Fruit fly (Drosophila melanogaster) whole organism, embryonic: Measurements from ENCODE around the gene mEFG1.

Experiments used
- Atf3 ChIP-seq: fragments of 200-800 bp; sonication (Bioruptor generic); optimal IDR thresholded peaks from 3 replicates; lab custom pipeline; 2016; ENCODE audit warnings: missing biosample characterization, missing genetic modification characterization
- CG1024 ChIP-seq: fragments of 200-800 bp; sonication (Bioruptor generic); IDR thresholded peaks from 2 replicates; pipeline ENCODE4 v1.3.6; 2022; ENCODE audit warnings: missing biosample characterization, missing genetic modification characterization
- CG11398 ChIP-seq: fragments of 200-800 bp; sonication (Bioruptor generic); optimal IDR thresholded peaks from 2 replicates; lab custom pipeline; 2016; ENCODE audit warnings: missing biosample characterization, missing genetic modification characterization
- CG11695 ChIP-seq: fragments of 200-800 bp; sonication (Bioruptor generic); IDR thresholded peaks from 3 replicates; pipeline ENCODE4 v1.3.6; 2022; ENCODE audit warnings: missing biosample characterization, missing genetic modification characterization
- CG12071 ChIP-seq: fragments of 200-800 bp; sonication (Bioruptor generic); optimal IDR thresholded peaks from 3 replicates; lab custom pipeline; 2018; ENCODE audit warnings: missing biosample characterization, mild to moderate bottlenecking, missing genetic modification characterization
- CG1602 ChIP-seq: fragments of 200-800 bp; sonication (Bioruptor generic); optimal IDR thresholded peaks from 3 replicates; lab custom pipeline; 2016; ENCODE audit warnings: missing biosample characterization, missing genetic modification characterization
- CG2712 ChIP-seq: fragments of 200-800 bp; optimal IDR thresholded peaks from 3 replicates; lab custom pipeline; 2019; ENCODE audit warnings: missing biosample characterization, mild to moderate bottlenecking, missing genetic modification characterization, moderate library complexity
- CG3726 ChIP-seq: fragments of 200-800 bp; sonication (Bioruptor generic); IDR thresholded peaks from 3 replicates; pipeline ENCODE4, ENCODE4 v1.3.6; 2022; ENCODE audit warnings: missing biosample characterization, missing genetic modification characterization
- CG3995 ChIP-seq: fragments of 200-800 bp; sonication (Bioruptor generic); optimal IDR thresholded peaks from 3 replicates; lab custom pipeline; 2016; ENCODE audit warnings: missing biosample characterization, missing genetic modification characterization
- CG4328 ChIP-seq: fragments of 200-800 bp; sonication (Bioruptor generic); optimal IDR thresholded peaks from 3 replicates; lab custom pipeline; 2017; ENCODE audit warnings: missing biosample characterization, missing genetic modification reagents, missing genetic modification characterization
- CG4730 ChIP-seq: fragments of 200-800 bp; sonication (Bioruptor generic); IDR thresholded peaks from 2 replicates; pipeline ENCODE4 v1.3.6; 2022; ENCODE audit warnings: missing biosample characterization, missing genetic modification characterization
- CG5953 ChIP-seq: fragments of 200-800 bp; sonication (Bioruptor generic); IDR thresholded peaks from 2 replicates; pipeline ENCODE4 v1.3.6; 2022; ENCODE audit warnings: missing biosample characterization, missing genetic modification characterization
- CG6272 ChIP-seq: fragments of 200-800 bp; sonication (Bioruptor generic); IDR thresholded peaks from 2 replicates; pipeline ENCODE4 v1.3.6; 2022; ENCODE audit warnings: missing biosample characterization, missing genetic modification characterization
- CG8290 ChIP-seq, 3 experiments: fragments of 200-800 bp; sonication (Bioruptor generic); optimal IDR thresholded peaks; 2 replicates each; lab custom pipeline; 2016 to 2019; ENCODE audit warnings: missing biosample characterization in 3 of 3, missing genetic modification characterization in 3 of 3, mild to moderate bottlenecking in 2 of 3, moderate library complexity in 1 of 3
- CG8924 ChIP-seq: fragments of 200-800 bp; optimal IDR thresholded peaks from 3 replicates; lab custom pipeline; 2019; ENCODE audit warnings: missing biosample characterization, mild to moderate bottlenecking, missing genetic modification characterization, moderate library complexity
- CG8944 ChIP-seq: fragments of 200-800 bp; sonication (Bioruptor generic); optimal IDR thresholded peaks from 3 replicates; lab custom pipeline; 2016; ENCODE audit warnings: missing biosample characterization, missing genetic modification characterization
- Camta ChIP-seq: fragments of 200-800 bp; sonication (Bioruptor generic); optimal IDR thresholded peaks from 2 replicates; lab custom pipeline; 2016; ENCODE audit warnings: missing biosample characterization, missing genetic modification characterization
- Deaf1 ChIP-seq: fragments of 200-800 bp; optimal IDR thresholded peaks from 3 replicates; lab custom pipeline; 2019; ENCODE audit warnings: missing biosample characterization, mild to moderate bottlenecking, missing genetic modification characterization, moderate library complexity
- Dip3 ChIP-seq: fragments of 200-800 bp; sonication (Bioruptor generic); optimal IDR thresholded peaks from 3 replicates; lab custom pipeline; 2016; ENCODE audit warnings: missing biosample characterization, missing genetic modification characterization
- Doc3 ChIP-seq: fragments of 200-800 bp; sonication (Bioruptor generic); IDR thresholded peaks from 3 replicates; pipeline ENCODE4 v1.3.6; 2022; ENCODE audit warnings: missing biosample characterization, missing genetic modification characterization; ENCODE audit not compliant: partially characterized antibody
- Dp ChIP-seq: fragments of 200-800 bp; sonication (Bioruptor generic); optimal IDR thresholded peaks from 2 replicates; lab custom pipeline; 2018; ENCODE audit warnings: missing biosample characterization, mild to moderate bottlenecking, missing genetic modification characterization, moderate library complexity
- HLHmδ ChIP-seq: fragments of 200-800 bp; sonication (Bioruptor generic); optimal IDR thresholded peaks from 2 replicates; lab custom pipeline; 2018; ENCODE audit warnings: missing biosample characterization, mild to moderate bottlenecking, missing genetic modification characterization, moderate library complexity
- HmgD ChIP-seq: fragments of 200-800 bp; sonication (Bioruptor generic); optimal IDR thresholded peaks from 3 replicates; lab custom pipeline; 2016; ENCODE audit warnings: missing biosample characterization, missing genetic modification characterization
- Med ChIP-seq: fragments of 200-800 bp; sonication (Bioruptor generic); peaks from one replicate; lab custom pipeline; 2016; ENCODE audit warnings: missing biosample characterization, missing genetic modification characterization, mild to moderate bottlenecking, inconsistent platforms, moderate library complexity
- NC2α ChIP-seq: fragments of 200-800 bp; sonication (Bioruptor generic); optimal IDR thresholded peaks from 2 replicates; lab custom pipeline; 2016; ENCODE audit warnings: missing biosample characterization, missing genetic modification characterization
- NK7.1 ChIP-seq: fragments of 200-800 bp; sonication (Bioruptor generic); optimal IDR thresholded peaks from 3 replicates; lab custom pipeline; 2016; ENCODE audit warnings: missing biosample characterization, missing genetic modification characterization
- ab ChIP-seq: fragments of 200-800 bp; sonication (Bioruptor generic); optimal IDR thresholded peaks from 2 replicates; lab custom pipeline; 2016; ENCODE audit warnings: missing biosample characterization, missing genetic modification characterization
- ac ChIP-seq: fragments of 200-800 bp; sonication (Bioruptor generic); optimal IDR thresholded peaks from 3 replicates; lab custom pipeline; 2017; ENCODE audit warnings: missing biosample characterization, mild to moderate bottlenecking, missing genetic modification characterization
- bbx ChIP-seq: fragments of 200-800 bp; sonication (Bioruptor generic); IDR thresholded peaks from 2 replicates; pipeline ENCODE4 v1.3.6; 2022; ENCODE audit warnings: missing biosample characterization, missing genetic modification characterization; ENCODE audit not compliant: partially characterized antibody
- btn ChIP-seq: fragments of 200-800 bp; sonication (Bioruptor generic); optimal IDR thresholded peaks from 2 replicates; lab custom pipeline; 2016; ENCODE audit warnings: missing biosample characterization, missing genetic modification characterization
- caup ChIP-seq: fragments of 200-800 bp; sonication (Bioruptor generic); optimal IDR thresholded peaks from 3 replicates; lab custom pipeline; 2017; ENCODE audit warnings: missing biosample characterization, mild to moderate bottlenecking, missing genetic modification characterization, moderate library complexity; ENCODE audit not compliant: severe bottlenecking
- cg ChIP-seq: fragments of 200-800 bp; sonication (Bioruptor generic); optimal IDR thresholded peaks from 3 replicates; lab custom pipeline; 2019; ENCODE audit warnings: missing biosample characterization, mild to moderate bottlenecking, missing genetic modification characterization, moderate library complexity
- corto ChIP-seq: fragments of 200-800 bp; sonication (Bioruptor generic); optimal IDR thresholded peaks from 2 replicates; lab custom pipeline; 2016; ENCODE audit warnings: missing biosample characterization, mild to moderate bottlenecking, missing genetic modification characterization, moderate library complexity
- crol ChIP-seq: fragments of 200-800 bp; sonication (Bioruptor generic); IDR thresholded peaks from 2 replicates; pipeline ENCODE4 v1.3.6; 2022; ENCODE audit warnings: missing biosample characterization, missing genetic modification characterization
- dimm ChIP-seq: fragments of 200-800 bp; sonication (Bioruptor generic); IDR thresholded peaks from 2 replicates; pipeline ENCODE4 v1.3.6; 2022; ENCODE audit warnings: missing biosample characterization, missing genetic modification characterization
- en ChIP-seq: fragments of 200-800 bp; sonication (Bioruptor generic); optimal IDR thresholded peaks from 2 replicates; lab custom pipeline; 2016; ENCODE audit warnings: missing biosample characterization, missing genetic modification characterization
- ewg ChIP-seq: fragments of 200-800 bp; sonication (Bioruptor generic); optimal IDR thresholded peaks from 3 replicates; lab custom pipeline; 2017; ENCODE audit warnings: mild to moderate bottlenecking, missing biosample characterization, missing genetic modification reagents, missing genetic modification characterization
- eyg ChIP-seq: fragments of 200-800 bp; sonication (Bioruptor generic); optimal IDR thresholded peaks from 3 replicates; lab custom pipeline; 2016; ENCODE audit warnings: missing biosample characterization, missing genetic modification characterization
- gem ChIP-seq: fragments of 200-800 bp; sonication (Bioruptor generic); optimal IDR thresholded peaks from 2 replicates; lab custom pipeline; 2019; ENCODE audit warnings: missing biosample characterization, mild to moderate bottlenecking, missing genetic modification characterization, moderate library complexity
- gfzf ChIP-seq: fragments of 200-800 bp; sonication (Bioruptor generic); optimal IDR thresholded peaks from 2 replicates; lab custom pipeline; 2016; ENCODE audit warnings: missing biosample characterization, mild to moderate bottlenecking, missing genetic modification characterization, moderate library complexity
- gsb-n ChIP-seq: fragments of 200-800 bp; sonication (Bioruptor generic); optimal IDR thresholded peaks from 3 replicates; lab custom pipeline; 2018; ENCODE audit warnings: missing biosample characterization, mild to moderate bottlenecking, missing genetic modification characterization
- mld ChIP-seq: fragments of 200-800 bp; sonication (Bioruptor generic); IDR thresholded peaks from 3 replicates; pipeline ENCODE4 v1.3.6; 2022; ENCODE audit warnings: missing biosample characterization, missing genetic modification characterization; ENCODE audit not compliant: partially characterized antibody
- otp ChIP-seq: fragments of 200-800 bp; sonication (Bioruptor generic); IDR thresholded peaks from 3 replicates; pipeline ENCODE4, ENCODE4 v1.3.6; 2022; ENCODE audit warnings: missing biosample characterization, missing genetic modification characterization
- pzg ChIP-seq: fragments of 200-800 bp; sonication (Bioruptor generic); optimal IDR thresholded peaks from 3 replicates; lab custom pipeline; 2018; ENCODE audit warnings: missing biosample characterization, mild to moderate bottlenecking, missing genetic modification characterization, moderate library complexity
- sc ChIP-seq, 3 experiments: fragments of >200 bp in 2 of 3; fragments of 200-800 bp in 1 of 3; sonication (Bioruptor generic) in 1 of 3; optimal IDR thresholded peaks; 2 replicates in 2 of 3; 3 replicates in 1 of 3; lab custom pipeline; 2017; ENCODE audit warnings: mild to moderate bottlenecking in 1 of 3, missing biosample characterization in 1 of 3, missing genetic modification characterization in 1 of 3, missing genetic modification reagents in 1 of 3
- tap ChIP-seq: fragments of 200-800 bp; optimal IDR thresholded peaks from 3 replicates; lab custom pipeline; 2019; ENCODE audit warnings: missing biosample characterization, mild to moderate bottlenecking, missing genetic modification characterization, moderate library complexity
- toy ChIP-seq: fragments of 200-800 bp; sonication (Bioruptor generic); IDR thresholded peaks from 2 replicates; pipeline ENCODE4 v1.3.6; 2022; ENCODE audit warnings: missing biosample characterization, missing genetic modification characterization
- wdn ChIP-seq: fragments of 200-800 bp; sonication (Bioruptor generic); IDR thresholded peaks from 2 replicates; pipeline ENCODE4 v1.3.6; 2022; ENCODE audit warnings: missing biosample characterization, missing genetic modification characterization
- wor ChIP-seq: fragments of 200-800 bp; sonication (Bioruptor generic); IDR thresholded peaks from 2 replicates; pipeline ENCODE4 v1.3.6; 2022; ENCODE audit warnings: missing biosample characterization, missing genetic modification characterization
- zen ChIP-seq: fragments of 200-800 bp; sonication (Bioruptor generic); optimal IDR thresholded peaks from 3 replicates; lab custom pipeline; 2018; ENCODE audit warnings: missing biosample characterization, mild to moderate bottlenecking, missing genetic modification characterization, moderate library complexity

The mEFG1 gene

DNA sequence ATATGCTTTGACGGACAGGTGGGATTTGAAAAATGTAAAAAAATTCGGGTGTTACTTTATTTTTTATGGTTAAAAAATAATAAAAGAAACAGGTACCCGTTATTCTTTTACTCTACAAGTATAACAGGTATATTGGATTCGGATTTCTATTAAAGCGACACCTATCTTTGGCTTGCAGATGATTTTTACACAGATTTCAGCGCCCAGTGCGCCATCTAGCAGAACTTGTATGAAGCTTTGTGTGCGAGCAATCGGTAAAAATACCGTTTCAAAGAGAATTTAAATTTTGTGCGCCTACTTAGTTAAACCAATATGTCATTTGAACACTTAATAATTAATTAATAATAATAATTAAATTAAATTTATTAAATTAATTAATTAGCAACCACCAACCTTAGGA lies 35.2 kb upstream of the mEFG1 start (continued):
- TF ChIP-seq ewg (peak; percentile 8), Camta (peak; percentile 28), CG1024 (no peak), Dip3 (peak; percentile 1), bbx (GFP tag; lab: Robert Waterston, UW) (peak; percentile 16; the same call in 1 of the 2 replicates), CG4730 (GFP tag; lab: Robert Waterston, UW) (no peak), NC2α (GFP tag; lab: Kevin White, UChicago) (no peak), CG6272 (peak; percentile 15; the same call in 1 of the 2 replicates), cg (GFP tag; lab: Kevin White, UChicago) (no peak), btn (GFP tag; lab: Kevin White, UChicago) (no peak), Atf3 (no peak), CG5953 (GFP tag; lab: Robert Waterston, UW) (no peak), caup (GFP tag; lab: Kevin White, UChicago) (peak; percentile 53), eyg (GFP tag; lab: Kevin White, UChicago) (no peak), CG11695 (GFP tag; lab: Robert Waterston, UW) (0 out of 3 replicates have a peak, but pooled peaks have one; percentile 17), CG3726 (no peak), corto (GFP tag; lab: Kevin White, UChicago) (no peak), CG8924 (tag; lab: Kevin White, UChicago) (no peak), wdn (GFP tag; lab: Robert Waterston, UW) (no peak), CG4328 (GFP tag; lab: Kevin White, UChicago) (no peak), CG2712 (tag; lab: Kevin White, UChicago) (peak; percentile 60), tap (tag; lab: Kevin White, UChicago) (no peak), ab (GFP tag; lab: Kevin White, UChicago) (no peak), pzg (GFP tag; lab: Kevin White, UChicago) (peak; percentile 5), Med (GFP tag; lab: Kevin White, UChicago) (peak; percentile 93), CG3995 (GFP tag; lab: Kevin White, UChicago) (no peak), CG1602 (GFP tag; lab: Kevin White, UChicago) (peak; percentile 59), gsb-n (tag; lab: Kevin White, UChicago) (peak; percentile 15), dimm (GFP tag; lab: Robert Waterston, UW) (no peak), HmgD (GFP tag; lab: Kevin White, UChicago) (peak; percentile 46), NK7.1 (GFP tag; lab: Kevin White, UChicago) (no peak), toy (GFP tag; lab: Robert Waterston, UW) (no peak), CG11398 (GFP tag; lab: Kevin White, UChicago) (no peak), CG8290 (GFP tag; optimal IDR thresholded peaks at IDR 0.05; lab: Kevin White, UChicago) (peak; percentile 47), CG8290 (tag; optimal IDR thresholded peaks at IDR 0.05; lab: Kevin White, UChicago) (peak in 1 of 2 experiments; percentile 76), en (GFP tag; lab: Kevin White, UChicago) (no peak), Deaf1 (tag; lab: Kevin White, UChicago) (peak; percentile 5), Doc3 (GFP tag; lab: Robert Waterston, UW) (no peak), otp (GFP tag; lab: Robert Waterston, UW) (no peak), gem (tag; lab: Kevin White, UChicago) (peak; percentile 61), zen (peak; percentile 43), sc (optimal IDR thresholded peaks at IDR 0.05; lab: Kevin White, UChicago) (no peak), sc (GFP tag; optimal IDR thresholded peaks at IDR 0.05; lab: Kevin White, UChicago) (no peak), wor (GFP tag; lab: Robert Waterston, UW) (no peak; the same call in 1 of the 2 replicates), gfzf (GFP tag; lab: Kevin White, UChicago) (peak; percentile 1), CG8944 (peak; percentile 50), Dp (GFP tag; lab: Kevin White, UChicago) (peak; percentile 82), ac (GFP tag; lab: Kevin White, UChicago) (no peak), crol (GFP tag; lab: Robert Waterston, UW) (no peak), CG12071 (GFP tag; lab: Kevin White, UChicago) (no peak), mld (no peak), HLHmδ (GFP tag; lab: Kevin White, UChicago) (no peak)
